Fruit fly (Drosophila melanogaster) whole organism, embryonic: ENCODE data around the gene CHES-1-like.

Experiments
- ATbp ChIP-seq: fragments of 200-800 bp; sonication (Bioruptor generic); optimal IDR thresholded peaks from 2 replicates; lab custom pipeline; 2017; ENCODE audit warnings: missing biosample characterization, mild to moderate bottlenecking, missing genetic modification characterization, missing genetic modification reagents
- Atf3 ChIP-seq: fragments of 200-800 bp; sonication (Bioruptor generic); optimal IDR thresholded peaks from 3 replicates; lab custom pipeline; 2016; ENCODE audit warnings: missing biosample characterization, missing genetic modification characterization
- Bdp1 ChIP-seq: fragments of 200-800 bp; sonication (Bioruptor generic); optimal IDR thresholded peaks from 3 replicates; lab custom pipeline; 2016; ENCODE audit warnings: missing biosample characterization, missing genetic modification characterization
- CG1024 ChIP-seq: fragments of 200-800 bp; sonication (Bioruptor generic); IDR thresholded peaks from 2 replicates; pipeline ENCODE4 v1.3.6; 2022; ENCODE audit warnings: missing biosample characterization, missing genetic modification characterization
- CG12219 ChIP-seq: fragments of 200-800 bp; sonication (Bioruptor generic); optimal IDR thresholded peaks from 3 replicates; lab custom pipeline; 2018; ENCODE audit warnings: missing biosample characterization, mild to moderate bottlenecking, missing genetic modification characterization
- CG13424 ChIP-seq: fragments of 200-800 bp; sonication (Bioruptor generic); optimal IDR thresholded peaks from 2 replicates; lab custom pipeline; 2019; ENCODE audit warnings: missing biosample characterization, mild to moderate bottlenecking, missing genetic modification characterization, moderate library complexity
- CG14860 ChIP-seq: fragments of 200-800 bp; sonication (Bioruptor generic); IDR thresholded peaks from 3 replicates; pipeline ENCODE4 v1.3.6; 2022; ENCODE audit warnings: missing biosample characterization, missing genetic modification characterization; ENCODE audit not compliant: partially characterized antibody
- CG15269 ChIP-seq: fragments of 200-800 bp; sonication (Bioruptor generic); optimal IDR thresholded peaks from 2 replicates; lab custom pipeline; 2018; ENCODE audit warnings: missing biosample characterization, mild to moderate bottlenecking, missing genetic modification characterization, moderate library complexity
- CG1602 ChIP-seq: fragments of 200-800 bp; sonication (Bioruptor generic); optimal IDR thresholded peaks from 3 replicates; lab custom pipeline; 2016; ENCODE audit warnings: missing biosample characterization, missing genetic modification characterization
- CG17612 ChIP-seq: fragments of 200-800 bp; sonication (Bioruptor generic); IDR thresholded peaks from 2 replicates; pipeline ENCODE4 v1.3.6; 2022; ENCODE audit warnings: missing biosample characterization, missing genetic modification characterization
- CG18011 ChIP-seq: fragments of 200-800 bp; sonication (Bioruptor generic); optimal IDR thresholded peaks from 2 replicates; lab custom pipeline; 2017; ENCODE audit warnings: missing biosample characterization, missing genetic modification characterization, mild to moderate bottlenecking, moderate library complexity, missing genotype
- CG1832 ChIP-seq: fragments of 200-800 bp; sonication (Bioruptor generic); optimal IDR thresholded peaks from 2 replicates; lab custom pipeline; 2017; ENCODE audit warnings: missing biosample characterization, mild to moderate bottlenecking, missing genetic modification characterization, inconsistent platforms
- CG6813 ChIP-seq: fragments of 200-800 bp; sonication (Bioruptor generic); optimal IDR thresholded peaks from 2 replicates; lab custom pipeline; 2017; ENCODE audit warnings: missing biosample characterization, missing genetic modification characterization, mild to moderate bottlenecking, moderate library complexity, missing genetic modification reagents
- CG6854 ChIP-seq: fragments of 200-800 bp; sonication (Bioruptor generic); optimal IDR thresholded peaks from 3 replicates; lab custom pipeline; 2017; ENCODE audit warnings: missing biosample characterization, mild to moderate bottlenecking, missing genetic modification characterization
- CG7372 ChIP-seq: fragments of 200-800 bp; sonication (Bioruptor generic); IDR thresholded peaks from 2 replicates; pipeline ENCODE4 v1.3.6; 2022; ENCODE audit warnings: missing biosample characterization, missing genetic modification characterization
- CG8944 ChIP-seq: fragments of 200-800 bp; sonication (Bioruptor generic); optimal IDR thresholded peaks from 3 replicates; lab custom pipeline; 2016; ENCODE audit warnings: missing biosample characterization, missing genetic modification characterization
- CG9727 ChIP-seq: fragments of 200-800 bp; sonication (Bioruptor generic); optimal IDR thresholded peaks from 3 replicates; lab custom pipeline; 2017; ENCODE audit warnings: missing biosample characterization, mild to moderate bottlenecking, missing genetic modification characterization
- CG9876 ChIP-seq: fragments of 200-800 bp; sonication (Bioruptor generic); optimal IDR thresholded peaks from 2 replicates; lab custom pipeline; 2016; ENCODE audit warnings: missing biosample characterization, missing genetic modification characterization
- H15 ChIP-seq: fragments of 200-800 bp; sonication (Bioruptor generic); IDR thresholded peaks from 3 replicates; pipeline ENCODE4 v1.3.6; 2022; ENCODE audit warnings: missing biosample characterization, missing genetic modification characterization
- Hr3 ChIP-seq: fragments of 200-800 bp; sonication (Bioruptor generic); optimal IDR thresholded peaks from 3 replicates; lab custom pipeline; 2016; ENCODE audit warnings: missing biosample characterization, missing genetic modification characterization
- Kr ChIP-seq: fragments of 200-800 bp; sonication (Bioruptor generic); optimal IDR thresholded peaks from 2 replicates; lab custom pipeline; 2017; ENCODE audit warnings: missing biosample characterization, mild to moderate bottlenecking, missing genetic modification characterization
- Lhr ChIP-seq: fragments of 200-800 bp; sonication (Bioruptor generic); optimal IDR thresholded peaks from 3 replicates; lab custom pipeline; 2017; ENCODE audit warnings: mild to moderate bottlenecking, missing biosample characterization, missing genetic modification reagents, missing genetic modification characterization
- Med ChIP-seq: fragments of 200-800 bp; sonication (Bioruptor generic); peaks from one replicate; lab custom pipeline; 2016; ENCODE audit warnings: missing biosample characterization, missing genetic modification characterization, mild to moderate bottlenecking, inconsistent platforms, moderate library complexity
- Sry-δ ChIP-seq: fragments of 200-800 bp; sonication (Bioruptor generic); optimal IDR thresholded peaks from 2 replicates; lab custom pipeline; 2016; ENCODE audit warnings: missing biosample characterization, missing genetic modification characterization
- Ssrp ChIP-seq: fragments of 200-800 bp; sonication (Bioruptor generic); optimal IDR thresholded peaks from 2 replicates; lab custom pipeline; 2018; ENCODE audit warnings: missing biosample characterization, mild to moderate bottlenecking, missing genetic modification characterization, moderate library complexity
- Taf1 ChIP-seq: fragments of 200-800 bp; sonication (Bioruptor generic); IDR thresholded peaks from 2 replicates; pipeline ENCODE4 v1.3.6; 2022; ENCODE audit warnings: missing biosample characterization, missing genetic modification characterization
- al ChIP-seq: fragments of 200-800 bp; sonication (Bioruptor generic); IDR thresholded peaks from 2 replicates; pipeline ENCODE4 v1.3.6; 2022; ENCODE audit warnings: missing biosample characterization, missing genetic modification characterization
- cad ChIP-seq: fragments of >200 bp; optimal IDR thresholded peaks from 2 replicates; lab custom pipeline; 2017; ENCODE audit warnings: missing biosample characterization, missing genetic modification characterization
- caup ChIP-seq: fragments of 200-800 bp; sonication (Bioruptor generic); optimal IDR thresholded peaks from 3 replicates; lab custom pipeline; 2017; ENCODE audit warnings: missing biosample characterization, mild to moderate bottlenecking, missing genetic modification characterization, moderate library complexity; ENCODE audit not compliant: severe bottlenecking
- chif ChIP-seq, 2 experiments: fragments of 200-800 bp; sonication (Bioruptor generic); optimal IDR thresholded peaks; 3 replicates each; lab custom pipeline; 2016; ENCODE audit warnings: missing biosample characterization in 2 of 2, missing genetic modification characterization in 2 of 2
- cwo ChIP-seq: fragments of 200-800 bp; sonication (Bioruptor generic); optimal IDR thresholded peaks from 3 replicates; lab custom pipeline; 2017; ENCODE audit warnings: missing biosample characterization, missing genetic modification characterization, mild to moderate bottlenecking, moderate library complexity, missing genetic modification reagents
- dan ChIP-seq: fragments of 200-800 bp; sonication (Bioruptor generic); IDR thresholded peaks from 2 replicates; pipeline ENCODE4 v1.3.6; 2022; ENCODE audit warnings: missing biosample characterization, missing genetic modification characterization
- dati ChIP-seq: fragments of 200-800 bp; sonication (Bioruptor generic); IDR thresholded peaks from 2 replicates; pipeline ENCODE4 v1.3.6; 2022; ENCODE audit warnings: missing biosample characterization, missing genetic modification characterization
- dimm ChIP-seq: fragments of 200-800 bp; sonication (Bioruptor generic); IDR thresholded peaks from 2 replicates; pipeline ENCODE4 v1.3.6; 2022; ENCODE audit warnings: missing biosample characterization, missing genetic modification characterization
- disco-r ChIP-seq: fragments of 200-800 bp; sonication (Bioruptor generic); optimal IDR thresholded peaks from 2 replicates; lab custom pipeline; 2016; ENCODE audit warnings: missing biosample characterization, missing genetic modification characterization
- en ChIP-seq: fragments of 200-800 bp; sonication (Bioruptor generic); optimal IDR thresholded peaks from 2 replicates; lab custom pipeline; 2016; ENCODE audit warnings: missing biosample characterization, missing genetic modification characterization
- hbn ChIP-seq: fragments of 200-800 bp; sonication (Bioruptor generic); IDR thresholded peaks from 2 replicates; pipeline ENCODE4 v1.3.6; 2022; ENCODE audit warnings: missing biosample characterization, missing genetic modification characterization; ENCODE audit not compliant: partially characterized antibody
- hth ChIP-seq: fragments of >200 bp; optimal IDR thresholded peaks from 2 replicates; lab custom pipeline; 2017; ENCODE audit warnings: inconsistent platforms
- ken ChIP-seq: fragments of 200-800 bp; sonication (Bioruptor generic); IDR thresholded peaks from 3 replicates; pipeline ENCODE4 v1.3.6; 2022; ENCODE audit warnings: missing biosample characterization, missing genetic modification characterization
- klu ChIP-seq: fragments of 200-800 bp; sonication (Bioruptor generic); IDR thresholded peaks from 2 replicates; pipeline ENCODE4 v1.3.6; 2022; ENCODE audit warnings: missing biosample characterization, missing genetic modification characterization
- lbe ChIP-seq: fragments of 200-800 bp; sonication (Bioruptor generic); optimal IDR thresholded peaks from 2 replicates; lab custom pipeline; 2016; ENCODE audit warnings: missing biosample characterization, mild to moderate bottlenecking, missing genetic modification characterization
- nerfin-1 ChIP-seq: fragments of 200-800 bp; sonication (Bioruptor generic); optimal IDR thresholded peaks from 3 replicates; lab custom pipeline; 2019; ENCODE audit warnings: missing biosample characterization, mild to moderate bottlenecking, missing genetic modification characterization, moderate library complexity
- otp ChIP-seq: fragments of 200-800 bp; sonication (Bioruptor generic); IDR thresholded peaks from 3 replicates; pipeline ENCODE4, ENCODE4 v1.3.6; 2022; ENCODE audit warnings: missing biosample characterization, missing genetic modification characterization
- pan ChIP-seq, 4 experiments: fragments of >200 bp in 3 of 4; fragments of 200-800 bp in 1 of 4; sonication (Bioruptor generic) in 1 of 4; optimal IDR thresholded peaks in 3 of 4; IDR thresholded peaks in 1 of 4; 2 replicates each; pipeline versions ENCODE4 v1.3.6 to Lab custom; 2017 to 2022; ENCODE audit warnings: missing biosample characterization in 2 of 4, missing genetic modification characterization in 2 of 4, mixed read lengths in 1 of 4
- pho ChIP-seq: fragments of 200-800 bp; sonication (Bioruptor generic); optimal IDR thresholded peaks from 2 replicates; lab custom pipeline; 2016; ENCODE audit warnings: missing biosample characterization, missing genetic modification characterization
- sima ChIP-seq: fragments of 200-800 bp; sonication (Bioruptor generic); optimal IDR thresholded peaks from 2 replicates; lab custom pipeline; 2016; ENCODE audit warnings: missing biosample characterization, missing genetic modification characterization
- tap ChIP-seq: fragments of 200-800 bp; optimal IDR thresholded peaks from 3 replicates; lab custom pipeline; 2019; ENCODE audit warnings: missing biosample characterization, mild to moderate bottlenecking, missing genetic modification characterization, moderate library complexity
- trh ChIP-seq: fragments of 200-800 bp; sonication (Bioruptor generic); optimal IDR thresholded peaks from 2 replicates; lab custom pipeline; 2016; ENCODE audit warnings: missing biosample characterization, missing genetic modification characterization
- zfh1 ChIP-seq: fragments of 200-800 bp; sonication (Bioruptor generic); IDR thresholded peaks from 3 replicates; pipeline ENCODE4 v1.3.6; 2022; ENCODE audit warnings: missing biosample characterization, missing genetic modification characterization

CHES-1-like gene

DNA sequence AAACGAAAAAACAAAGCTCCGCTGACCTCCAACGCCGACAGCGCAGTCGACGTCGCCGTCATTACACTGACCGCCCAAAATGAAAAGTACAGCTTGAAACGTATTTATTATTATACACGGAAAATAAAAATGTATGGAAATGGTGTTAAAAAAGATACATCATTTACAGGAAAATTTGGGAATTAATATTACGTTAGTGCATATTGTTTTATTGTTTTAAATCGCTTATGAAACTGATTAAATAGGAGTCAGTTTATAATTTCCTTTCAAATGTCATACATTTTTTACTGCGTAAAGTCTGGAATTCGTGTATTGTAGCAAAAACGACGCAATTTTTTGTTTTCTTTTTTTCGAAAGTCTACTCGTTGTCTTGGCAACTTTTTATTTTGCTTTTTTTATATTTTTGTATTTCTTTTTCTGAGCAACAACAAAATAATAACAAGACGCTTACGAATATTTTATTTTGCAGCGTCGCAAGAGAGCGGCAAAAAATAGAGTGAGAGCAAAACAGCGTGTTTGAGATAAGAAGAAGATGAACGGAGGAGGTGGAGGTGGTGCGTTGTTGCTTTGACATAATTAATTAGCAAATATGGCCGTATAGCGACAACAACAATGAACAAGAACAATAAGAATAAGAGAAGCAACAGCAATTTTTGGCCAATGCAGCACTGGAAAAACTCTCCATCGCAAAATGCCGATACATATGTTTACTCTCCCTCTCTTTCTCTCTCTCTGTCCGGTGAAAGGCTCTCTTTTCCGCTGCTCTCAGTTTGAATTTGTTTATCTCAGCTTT, 17.0 kb downstream of the CHES-1-like start (continued):
- no peak for TF ChIP-seq Bdp1 (GFP tag; lab: Kevin White, UChicago)
- peak; percentile 41 for TF ChIP-seq CG18011 (GFP tag; lab: Kevin White, UChicago)
- no peak for TF ChIP-seq dan (GFP tag; lab: Robert Waterston, UW)
- TF ChIP-seq CG14860 (GFP tag; lab: Robert Waterston, UW): no peak
- no peak for TF ChIP-seq Kr
- TF ChIP-seq cad (GFP tag; lab: Kevin White, UChicago): no peak
- TF ChIP-seq pho (GFP tag; lab: Kevin White, UChicago): peak; percentile 79
- TF ChIP-seq Atf3: peak; percentile 28
- peak; percentile 92 for TF ChIP-seq Med (GFP tag; lab: Kevin White, UChicago)
- peak; percentile 67 for TF ChIP-seq caup (GFP tag; lab: Kevin White, UChicago)
- no peak for TF ChIP-seq CG1024
- TF ChIP-seq al (GFP tag; lab: Robert Waterston, UW): peak; percentile 66
- no peak for TF ChIP-seq H15 (GFP tag; lab: Robert Waterston, UW)
- TF ChIP-seq CG6813: peak; percentile 67
- TF ChIP-seq klu (GFP tag; lab: Robert Waterston, UW): peak; percentile 26; the same call in 1 of the 2 replicates
- TF ChIP-seq CG9876: no peak
- TF ChIP-seq trh: peak; percentile 22
- no peak for TF ChIP-seq pan (optimal IDR thresholded peaks at IDR 0.05; lab: Kevin White, UChicago)
- peak in 1 of 2 experiments; percentile 62 for TF ChIP-seq pan (GFP tag; optimal IDR thresholded peaks at IDR 0.05 in 1 of 2, IDR thresholded peaks at IDR 0.05 in 1 of 2)
- TF ChIP-seq disco-r: peak; percentile 38
- TF ChIP-seq cwo (GFP tag; lab: Kevin White, UChicago): peak; percentile 63
- TF ChIP-seq CG9727: peak; percentile 75
- TF ChIP-seq tap (tag; lab: Kevin White, UChicago): peak; percentile 35
- no peak for TF ChIP-seq hbn
- peak; percentile 3 for TF ChIP-seq sima (GFP tag; lab: Kevin White, UChicago)
- TF ChIP-seq dati (GFP tag; lab: Robert Waterston, UW): no peak
- peak; percentile 75 for TF ChIP-seq CG6854 (GFP tag; lab: Kevin White, UChicago)
- TF ChIP-seq CG12219 (GFP tag; lab: Kevin White, UChicago): peak; percentile 31
- no peak for TF ChIP-seq Lhr (GFP tag; lab: Kevin White, UChicago)
- TF ChIP-seq ATbp (GFP tag; lab: Kevin White, UChicago): peak; percentile 11
- peak; percentile 60 for TF ChIP-seq chif (GFP tag; optimal IDR thresholded peaks at IDR 0.05; lab: Kevin White, UChicago)
- peak; percentile 31 for TF ChIP-seq lbe (GFP tag; lab: Kevin White, UChicago)
- peak; percentile 78 for TF ChIP-seq CG13424 (tag; lab: Kevin White, UChicago)
- no peak for TF ChIP-seq hth (lab: Kevin White, UChicago)
- TF ChIP-seq Hr3 (GFP tag; lab: Kevin White, UChicago): peak; percentile 64
- TF ChIP-seq CG17612 (GFP tag; lab: Robert Waterston, UW): 0 out of 2 replicates have a peak, but pooled peaks have one; percentile 24
- TF ChIP-seq Sry-δ (GFP tag; lab: Kevin White, UChicago): peak; percentile 25
- TF ChIP-seq zfh1: peak; percentile 57; the same call in 2 of the 3 replicates
- TF ChIP-seq nerfin-1 (tag; lab: Kevin White, UChicago): peak; percentile 81
- TF ChIP-seq CG8944 (GFP tag; lab: Kevin White, UChicago): peak; percentile 39
- no peak for TF ChIP-seq dimm (GFP tag; lab: Robert Waterston, UW)
- TF ChIP-seq otp (GFP tag; lab: Robert Waterston, UW): no peak
- peak; percentile 59 for TF ChIP-seq en (GFP tag; lab: Kevin White, UChicago)
- TF ChIP-seq Ssrp (tag; lab: Kevin White, UChicago): peak; percentile 37
- peak; percentile 59; the same call in 1 of the 2 replicates for TF ChIP-seq Taf1 (GFP tag; lab: Robert Waterston, UW)
- peak; percentile 44; the same call in 1 of the 2 replicates for TF ChIP-seq CG7372 (GFP tag; lab: Robert Waterston, UW)
- peak; percentile 83 for TF ChIP-seq CG15269 (tag; lab: Kevin White, UChicago)
- no peak for TF ChIP-seq ken (GFP tag; lab: Robert Waterston, UW)
- peak; percentile 52 for TF ChIP-seq CG1602 (GFP tag; lab: Kevin White, UChicago)
- no peak for TF ChIP-seq CG1832
